Worm (Caenorhabditis elegans): Measurements from ENCODE around the gene ZK616.3.

ZK616.3 gene

ce11 chrIV:5364135-5364609 lies 32.7 kb upstream of the ZK616.3 start, which contains the start of the genes hda-6 and F41H10.4 (continued):
- TF ChIP-seq ceh-22 (tag; optimal IDR thresholded peaks at IDR 0.05) (no peak), tbx-2 (tag; optimal IDR thresholded peaks at IDR 0.05) (peak; percentile 73), hlh-15 (tag; optimal IDR thresholded peaks at IDR 0.05) (no peak), hlh-13 (GFP tag; optimal IDR thresholded peaks at IDR 0.05) (no peak), mec-3 (tag; optimal IDR thresholded peaks at IDR 0.05; ENCODE audit: borderline replicate concordance) (no peak), hlh-6 (tag; optimal IDR thresholded peaks at IDR 0.05) (no peak), ceh-30 (tag; optimal IDR thresholded peaks at IDR 0.05) (no peak), tbx-7 (tag; optimal IDR thresholded peaks at IDR 0.05) (peak; percentile 54), ahr-1 (tag; optimal IDR thresholded peaks at IDR 0.05) (no peak), ceh-18 (tag; optimal IDR thresholded peaks at IDR 0.05) (no peak), ets-4 (tag; optimal IDR thresholded peaks at IDR 0.05) (peak; percentile 51), nfya-1 (tag; optimal IDR thresholded peaks at IDR 0.05) (peak; percentile 33), sox-2 (GFP tag; IDR thresholded peaks at IDR 0.05) (no peak), zip-5 (tag; optimal IDR thresholded peaks at IDR 0.05) (peak; percentile 23), ceh-24 (tag; optimal IDR thresholded peaks at IDR 0.05) (no peak), unc-55 (GFP tag; optimal IDR thresholded peaks at IDR 0.05) (no peak), ttx-3 (tag; optimal IDR thresholded peaks at IDR 0.05) (no peak), ceh-45 (GFP tag; IDR thresholded peaks at IDR 0.05) (no peak), ama-1 (optimal IDR thresholded peaks at IDR 0.05) (no peak), lim-6 (tag; optimal IDR thresholded peaks at IDR 0.05) (no peak), ceh-31 (tag; optimal IDR thresholded peaks at IDR 0.05) (peak; percentile 90), eyg-1 (tag; optimal IDR thresholded peaks at IDR 0.05) (no peak)

ce11 chrIV:5366567-5366966 lies 30.3 kb upstream of the ZK616.3 start, which contains the start of gene sand-1:
Gene sand-1, plus strand, starts transcription at chrIV:5366867.
- TF ChIP-seq ceh-34 (tag; optimal IDR thresholded peaks at IDR 0.05) (no peak), unc-3 (GFP tag; conservative IDR thresholded peaks at IDR 0.05) (no peak), unc-3 (tag; optimal IDR thresholded peaks at IDR 0.05) (no peak), ceh-45 (GFP tag; IDR thresholded peaks at IDR 0.05) (no peak), pat-9 (tag; optimal IDR thresholded peaks at IDR 0.05) (no peak), ets-4 (tag; optimal IDR thresholded peaks at IDR 0.05) (no peak), unc-86 (tag; optimal IDR thresholded peaks at IDR 0.05) (no peak), syd-9 (tag; optimal IDR thresholded peaks at IDR 0.05) (no peak)

- no peak for TF ChIP-seq ceh-9 (tag; optimal IDR thresholded peaks at IDR 0.05)
- TF ChIP-seq che-1 (tag; optimal IDR thresholded peaks at IDR 0.05) = no peak
- no peak for TF ChIP-seq npax-4 (tag; optimal IDR thresholded peaks at IDR 0.05)
- no peak for TF ChIP-seq ceh-30 (tag; optimal IDR thresholded peaks at IDR 0.05)
- TF ChIP-seq sdc-2 (tag; optimal IDR thresholded peaks at IDR 0.05) = no peak
- TF ChIP-seq C38D4.7 (GFP tag; optimal IDR thresholded peaks at IDR 0.05) = no peak
- no peak for TF ChIP-seq ceh-2 (tag; optimal IDR thresholded peaks at IDR 0.05)
- no peak for TF ChIP-seq hlh-6 (tag; optimal IDR thresholded peaks at IDR 0.05)
- TF ChIP-seq nhr-232 (tag; optimal IDR thresholded peaks at IDR 0.05) = no peak
- no peak for TF ChIP-seq fkh-10 (GFP tag; optimal IDR thresholded peaks at IDR 0.05)
- TF ChIP-seq unc-86 (tag; optimal IDR thresholded peaks at IDR 0.05) = no peak
- TF ChIP-seq pqm-1 (tag; optimal IDR thresholded peaks at IDR 0.05) = no peak
- no peak for TF ChIP-seq nfya-1 (tag; optimal IDR thresholded peaks at IDR 0.05)
- TF ChIP-seq elt-4 (tag; optimal IDR thresholded peaks at IDR 0.05) = no peak
- TF ChIP-seq ceh-19 (GFP tag; optimal IDR thresholded peaks at IDR 0.05) = no peak
Observed at ce11 chrIV:5367899-5368298, 29.0 kb upstream of the ZK616.3 start.

ce11 chrIV:5368860-5369259 lies 28.0 kb upstream of the ZK616.3 start:
- TF ChIP-seq pag-3 (tag; optimal IDR thresholded peaks at IDR 0.05; ENCODE audit: borderline replicate concordance) = no peak
- TF ChIP-seq pqm-1 (tag; optimal IDR thresholded peaks at IDR 0.05) = no peak
- TF ChIP-seq ceh-22 (tag; optimal IDR thresholded peaks at IDR 0.05) = no peak
- TF ChIP-seq ceh-34 (tag; optimal IDR thresholded peaks at IDR 0.05) = peak; percentile 58
- no peak for TF ChIP-seq fkh-10 (GFP tag; optimal IDR thresholded peaks at IDR 0.05)
- peak; percentile 16 for TF ChIP-seq rnt-1 (tag; optimal IDR thresholded peaks at IDR 0.05)
- TF ChIP-seq ref-2 (tag; optimal IDR thresholded peaks at IDR 0.05) = no peak
- TF ChIP-seq mec-3 (tag; optimal IDR thresholded peaks at IDR 0.05; ENCODE audit: borderline replicate concordance) = no peak
- peak; percentile 66 for TF ChIP-seq ceh-48 (tag; optimal IDR thresholded peaks at IDR 0.05)
- TF ChIP-seq gmeb-2 (tag; optimal IDR thresholded peaks at IDR 0.05) = no peak
- TF ChIP-seq unc-86 (tag; optimal IDR thresholded peaks at IDR 0.05) = no peak
- TF ChIP-seq pha-4 (tag; optimal IDR thresholded peaks at IDR 0.05) = no peak
- TF ChIP-seq F13H6.1 (tag; optimal IDR thresholded peaks at IDR 0.05) = no peak
- TF ChIP-seq ceh-14 (tag; optimal IDR thresholded peaks at IDR 0.05) = no peak
- no peak for TF ChIP-seq K02D7.2 (tag; optimal IDR thresholded peaks at IDR 0.05)
- peak; percentile 16 for TF ChIP-seq tbx-2 (tag; optimal IDR thresholded peaks at IDR 0.05)
- peak; percentile 4 for TF ChIP-seq unc-42 (tag; optimal IDR thresholded peaks at IDR 0.05)
- TF ChIP-seq sdc-2 (tag; optimal IDR thresholded peaks at IDR 0.05) = no peak
- TF ChIP-seq elt-4 (tag; optimal IDR thresholded peaks at IDR 0.05) = no peak
- no peak for TF ChIP-seq ceh-18 (tag; optimal IDR thresholded peaks at IDR 0.05)
